Worm (Caenorhabditis elegans) whole organism, L3 larva: ENCODE data around the gene F25B5.3.

Experiments
- R02D3.7 ChIP-seq: fragments of 150-350 bp; optimal IDR thresholded peaks from 2 replicates; lab custom pipeline; 2014; ENCODE audit warnings: missing biosample characterization, missing genetic modification characterization
- ZK546.5 ChIP-seq: sonication (generic microtip); optimal IDR thresholded peaks from 2 replicates; lab custom pipeline; 2017; ENCODE audit warnings: missing biosample characterization, missing genetic modification characterization
- aly-2 ChIP-seq: fragments of 150-350 bp; optimal IDR thresholded peaks from 2 replicates; lab custom pipeline; 2014; ENCODE audit warnings: missing biosample characterization, missing genetic modification characterization
- ama-1 ChIP-seq: fragments of 150-350 bp; optimal IDR thresholded peaks from 2 replicates; lab custom pipeline; 2018
- ceh-16 ChIP-seq: sonication (generic microtip); optimal IDR thresholded peaks from 2 replicates; lab custom pipeline; 2017; ENCODE audit warnings: missing biosample characterization, missing genetic modification characterization
- ceh-28 ChIP-seq: fragments of 150-350 bp; optimal IDR thresholded peaks from 2 replicates; lab custom pipeline; 2014; ENCODE audit warnings: missing biosample characterization, missing genetic modification reagents, missing genetic modification characterization
- ceh-82 ChIP-seq: fragments of 150-350 bp; optimal IDR thresholded peaks from 2 replicates; lab custom pipeline; 2014; ENCODE audit warnings: missing biosample characterization, missing genetic modification characterization
- ceh-9 ChIP-seq: sonication (generic microtip); optimal IDR thresholded peaks from 2 replicates; lab custom pipeline; 2018; ENCODE audit warnings: missing biosample characterization, missing genetic modification characterization
- daf-12 ChIP-seq: fragments of 150-350 bp; optimal IDR thresholded peaks from 2 replicates; lab custom pipeline; 2014; ENCODE audit warnings: missing biosample characterization, missing genetic modification reagents, missing genetic modification characterization
- egl-27 ChIP-seq: sonication (generic microtip); optimal IDR thresholded peaks from 4 replicates; lab custom pipeline; 2017; ENCODE audit warnings: missing biosample characterization, missing genetic modification reagents, missing genetic modification characterization
- egl-5 ChIP-seq: fragments of 150-350 bp; optimal IDR thresholded peaks from 2 replicates; lab custom pipeline; 2017; ENCODE audit warnings: missing biosample characterization, missing genetic modification reagents, missing genetic modification characterization, inconsistent platforms
- elt-1 ChIP-seq: fragments of 150-350 bp; optimal IDR thresholded peaks from 2 replicates; lab custom pipeline; 2014; ENCODE audit warnings: missing biosample characterization, missing genetic modification characterization
- elt-2 ChIP-seq: sonication (generic microtip); optimal IDR thresholded peaks from 2 replicates; lab custom pipeline; 2016; ENCODE audit warnings: missing genetic modification reagents, mild to moderate bottlenecking, missing genetic modification characterization, missing compliant biosample characterization
- elt-3 ChIP-seq, 3 experiments: fragments of 150-350 bp in 1 of 3; sonication (generic microtip) in 2 of 3; optimal IDR thresholded peaks; 2 replicates in 2 of 3; 4 replicates in 1 of 3; lab custom pipeline; 2014 to 2017; ENCODE audit warnings: missing biosample characterization in 3 of 3, missing genetic modification characterization in 3 of 3
- eor-1 ChIP-seq, 2 experiments: fragments of 150-350 bp; optimal IDR thresholded peaks; 2 replicates each; lab custom pipeline; 2014 to 2018; ENCODE audit warnings: missing biosample characterization in 2 of 2, missing genetic modification characterization in 2 of 2
- fkh-10 ChIP-seq: sonication (generic microtip); optimal IDR thresholded peaks from 2 replicates; lab custom pipeline; 2017; ENCODE audit warnings: missing biosample characterization, missing genetic modification reagents, missing genetic modification characterization
- fkh-2 ChIP-seq: fragments of 150-350 bp; optimal IDR thresholded peaks from 2 replicates; lab custom pipeline; 2014; ENCODE audit warnings: missing biosample characterization, missing genetic modification reagents, missing genetic modification characterization
- fos-1 ChIP-seq: fragments of 150-350 bp; optimal IDR thresholded peaks from 2 replicates; lab custom pipeline; 2014; ENCODE audit warnings: missing biosample characterization, missing genetic modification characterization
- hmg-11 ChIP-seq: sonication (generic microtip); optimal IDR thresholded peaks from 2 replicates; lab custom pipeline; 2016; ENCODE audit warnings: missing genetic modification characterization, missing compliant biosample characterization
- jun-1 ChIP-seq: fragments of 150-350 bp; optimal IDR thresholded peaks from 2 replicates; lab custom pipeline; 2014; ENCODE audit warnings: missing biosample characterization, missing genetic modification reagents, missing genetic modification characterization
- lin-15B ChIP-seq: fragments of 150-350 bp; optimal IDR thresholded peaks from 2 replicates; lab custom pipeline; 2014; ENCODE audit warnings: missing biosample characterization, missing genetic modification characterization
- lin-39 ChIP-seq: fragments of 150-350 bp; optimal IDR thresholded peaks from 2 replicates; lab custom pipeline; 2018; ENCODE audit warnings: missing biosample characterization, missing genetic modification reagents, missing genetic modification characterization
- lsy-12 ChIP-seq: sonication (generic microtip); optimal IDR thresholded peaks from 2 replicates; lab custom pipeline; 2016; ENCODE audit warnings: mild to moderate bottlenecking, missing genetic modification characterization, missing compliant biosample characterization
- mml-1 ChIP-seq: fragments of 150-350 bp; sonication (generic microtip); optimal IDR thresholded peaks from 3 replicates; lab custom pipeline; 2014; ENCODE audit warnings: missing biosample characterization, missing genetic modification characterization
- nfya-1 ChIP-seq: sonication (generic microtip); optimal IDR thresholded peaks from 2 replicates; lab custom pipeline; 2017; ENCODE audit warnings: missing genetic modification characterization, mild to moderate bottlenecking, missing compliant biosample characterization, antibody characterized with exemption, moderate library complexity; ENCODE audit not compliant: insufficient read depth
- nhr-11 ChIP-seq: fragments of 150-350 bp; optimal IDR thresholded peaks from 2 replicates; lab custom pipeline; 2014; ENCODE audit warnings: missing biosample characterization, missing genetic modification characterization
- nhr-12 ChIP-seq: fragments of 150-350 bp; optimal IDR thresholded peaks from 2 replicates; lab custom pipeline; 2014; ENCODE audit warnings: missing biosample characterization, missing genetic modification characterization
- nhr-23 ChIP-seq: fragments of 150-350 bp; optimal IDR thresholded peaks from 2 replicates; lab custom pipeline; 2014; ENCODE audit warnings: missing biosample characterization, missing genetic modification reagents, missing genetic modification characterization
- nhr-237 ChIP-seq: fragments of 150-350 bp; optimal IDR thresholded peaks from 2 replicates; lab custom pipeline; 2014; ENCODE audit warnings: missing biosample characterization, missing genetic modification characterization
- nhr-25 ChIP-seq: sonication (generic microtip); optimal IDR thresholded peaks from 2 replicates; lab custom pipeline; 2017; ENCODE audit warnings: missing biosample characterization, missing genetic modification characterization
- nhr-28 ChIP-seq: fragments of 150-350 bp; optimal IDR thresholded peaks from 2 replicates; lab custom pipeline; 2014; ENCODE audit warnings: missing biosample characterization, missing genetic modification characterization
- nhr-43 ChIP-seq: sonication (generic microtip); optimal IDR thresholded peaks from 2 replicates; lab custom pipeline; 2016; ENCODE audit warnings: mild to moderate bottlenecking, missing genetic modification characterization, missing compliant biosample characterization; ENCODE audit not compliant: poor library complexity, severe bottlenecking
- nhr-67 ChIP-seq: fragments of 150-350 bp; optimal IDR thresholded peaks from 2 replicates; lab custom pipeline; 2014; ENCODE audit warnings: missing biosample characterization, missing genetic modification characterization
- nhr-76 ChIP-seq: fragments of 150-350 bp; sonication (generic microtip); optimal IDR thresholded peaks from 5 replicates; lab custom pipeline; 2014; ENCODE audit warnings: missing biosample characterization, missing genetic modification characterization
- nhr-77 ChIP-seq: fragments of 150-350 bp; optimal IDR thresholded peaks from 2 replicates; lab custom pipeline; 2014; ENCODE audit warnings: missing biosample characterization, missing genetic modification characterization
- pqm-1 ChIP-seq: fragments of 150-350 bp; optimal IDR thresholded peaks from 2 replicates; lab custom pipeline; 2017; ENCODE audit warnings: missing biosample characterization, missing genetic modification characterization, inconsistent platforms
- sea-2 ChIP-seq: fragments of 150-350 bp; sonication (generic microtip); optimal IDR thresholded peaks from 4 replicates; lab custom pipeline; 2014; ENCODE audit warnings: missing biosample characterization, missing genetic modification reagents, missing genetic modification characterization
- skn-1 ChIP-seq: fragments of 150-350 bp; optimal IDR thresholded peaks from 2 replicates; lab custom pipeline; 2014; ENCODE audit warnings: missing biosample characterization, missing genetic modification characterization
- snpc-4 ChIP-seq: fragments of 150-350 bp; optimal IDR thresholded peaks from 2 replicates; lab custom pipeline; 2014; ENCODE audit warnings: missing biosample characterization, missing genetic modification characterization
- tbx-2 ChIP-seq: sonication (generic microtip); optimal IDR thresholded peaks from 2 replicates; lab custom pipeline; 2016; ENCODE audit warnings: mild to moderate bottlenecking, missing genetic modification characterization, missing compliant biosample characterization
- unc-39 ChIP-seq: sonication (generic microtip); optimal IDR thresholded peaks from 4 replicates; lab custom pipeline; 2017; ENCODE audit warnings: missing biosample characterization, missing genetic modification characterization
- zag-1 ChIP-seq: fragments of 150-350 bp; optimal IDR thresholded peaks from 2 replicates; lab custom pipeline; 2014; ENCODE audit warnings: missing biosample characterization, missing genetic modification characterization
- ztf-11 ChIP-seq: fragments of 150-350 bp; optimal IDR thresholded peaks from 2 replicates; lab custom pipeline; 2014; ENCODE audit warnings: missing biosample characterization, missing genetic modification characterization
- ztf-4 ChIP-seq: fragments of 150-350 bp; optimal IDR thresholded peaks from 2 replicates; lab custom pipeline; 2014; ENCODE audit warnings: missing biosample characterization, missing genetic modification characterization

The F25B5.3 gene

ce11 chrIII:5932853-5933252, 15.8 kb upstream of the F25B5.3 start, which contains the start of gene zmp-1:
zmp-1 (minus strand) TSS chrIII:5932953.
- TF ChIP-seq tbx-2 (tag; lab: Kevin White, UChicago) (no peak), nhr-11 (tag; lab: Kevin White, UChicago) (no peak), lin-39 (tag; lab: Kevin White, UChicago) (no peak), fkh-10 (GFP tag; lab: Kevin White, UChicago) (no peak), sea-2 (GFP tag; lab: Kevin White, UChicago) (no peak), jun-1 (tag; lab: Kevin White, UChicago) (no peak), ztf-11 (tag; lab: Kevin White, UChicago) (no peak), nhr-12 (tag; lab: Kevin White, UChicago) (no peak)

ce11 chrIII:5934138-5934658, 14.5 kb upstream of the F25B5.3 start:
- TF ChIP-seq fkh-10 (GFP tag; lab: Kevin White, UChicago) (peak; percentile 56), egl-5 (tag; lab: Kevin White, UChicago) (peak; percentile 41), unc-39 (no peak), hmg-11 (no peak)

- TF ChIP-seq nhr-67 (tag; lab: Kevin White, UChicago) = no peak
- TF ChIP-seq ztf-4 (tag; lab: Kevin White, UChicago) = no peak
- TF ChIP-seq nhr-237 (tag; lab: Kevin White, UChicago) = no peak
- no peak for TF ChIP-seq ZK546.5
- TF ChIP-seq nfya-1 (tag; lab: Kevin White, UChicago) = peak; percentile 4
- TF ChIP-seq nhr-23 (tag; lab: Kevin White, UChicago) = no peak
- no peak for TF ChIP-seq zag-1 (tag; lab: Kevin White, UChicago)
- TF ChIP-seq fkh-10 (GFP tag; lab: Kevin White, UChicago) = no peak
Measured at ce11 chrIII:5936992-5937391, 11.7 kb upstream of the F25B5.3 start, which contains the start of gene EGAP1.1. EGAP1.1 (minus strand) TSS chrIII:5937220.

ce11 chrIII:5938013-5938412, 10.7 kb upstream of the F25B5.3 start:
- no peak for TF ChIP-seq unc-39
- TF ChIP-seq mml-1 (tag; lab: Kevin White, UChicago) = no peak
- TF ChIP-seq fkh-2 = no peak
- TF ChIP-seq R02D3.7 (tag; lab: Kevin White, UChicago) = no peak
- TF ChIP-seq egl-27 (tag; lab: Kevin White, UChicago) = peak; percentile 73
- no peak for TF ChIP-seq ceh-9 (tag; lab: Kevin White, UChicago)
- no peak for TF ChIP-seq nhr-67 (tag; lab: Kevin White, UChicago)
- peak; percentile 97 for TF ChIP-seq elt-1 (tag; lab: Kevin White, UChicago)
- TF ChIP-seq nhr-12 (tag; lab: Kevin White, UChicago) = no peak
- TF ChIP-seq fos-1 = peak; percentile 55
- peak; percentile 32 for TF ChIP-seq ceh-16 (tag; lab: Kevin White, UChicago)
- TF ChIP-seq ceh-82 (tag; lab: Kevin White, UChicago) = no peak
- peak; percentile 38 for TF ChIP-seq tbx-2 (tag; lab: Kevin White, UChicago)
- TF ChIP-seq nfya-1 (tag; lab: Kevin White, UChicago) = peak; percentile 83
- TF ChIP-seq nhr-77 (tag; lab: Kevin White, UChicago) = no peak
- peak; percentile 6 for TF ChIP-seq hmg-11
- TF ChIP-seq egl-5 (tag; lab: Kevin White, UChicago) = peak; percentile 38
- no peak for TF ChIP-seq nhr-11 (tag; lab: Kevin White, UChicago)
- TF ChIP-seq nhr-237 (tag; lab: Kevin White, UChicago) = no peak
- peak; percentile 78 for TF ChIP-seq nhr-43 (tag; lab: Kevin White, UChicago)
- no peak for TF ChIP-seq ZK546.5
- TF ChIP-seq lin-39 (tag; lab: Kevin White, UChicago) = peak; percentile 96
- peak; percentile 15 for TF ChIP-seq ama-1 (lab: Kevin White, UChicago)
- peak; percentile 95 for TF ChIP-seq nhr-23 (tag; lab: Kevin White, UChicago)
- no peak for TF ChIP-seq nhr-76 (tag; lab: Kevin White, UChicago)
- peak; percentile 72 for TF ChIP-seq ceh-28
- TF ChIP-seq aly-2 (tag; lab: Kevin White, UChicago) = no peak
- peak; percentile 40 for TF ChIP-seq snpc-4 (tag; lab: Kevin White, UChicago)
- TF ChIP-seq lsy-12 = no peak
- TF ChIP-seq jun-1 (tag; lab: Kevin White, UChicago) = peak; percentile 21
- no peak for TF ChIP-seq zag-1 (tag; lab: Kevin White, UChicago)
- TF ChIP-seq sea-2 (GFP tag; lab: Kevin White, UChicago) = no peak
- TF ChIP-seq elt-2 (tag; lab: Kevin White, UChicago) = peak; percentile 50
- peak; percentile 95 for TF ChIP-seq nhr-25 (tag; lab: Kevin White, UChicago)
- no peak for TF ChIP-seq pqm-1 (tag; lab: Kevin White, UChicago)
- TF ChIP-seq lin-15B (tag; lab: Kevin White, UChicago) = no peak
- no peak for TF ChIP-seq fkh-10 (GFP tag; lab: Kevin White, UChicago)
- peak in 1 of 3 experiments; percentile 52 for TF ChIP-seq elt-3 (tag; optimal IDR thresholded peaks at IDR 0.05; lab: Kevin White, UChicago)
- TF ChIP-seq daf-12 (tag; lab: Kevin White, UChicago) = no peak
- TF ChIP-seq eor-1 (tag; optimal IDR thresholded peaks at IDR 0.05; lab: Kevin White, UChicago) = peak in 1 of 2 experiments; percentile 54
- TF ChIP-seq ztf-4 (tag; lab: Kevin White, UChicago) = peak; percentile 14
- no peak for TF ChIP-seq nhr-28 (tag; lab: Kevin White, UChicago)
- peak; percentile 62 for TF ChIP-seq skn-1
